Fruit fly (Drosophila melanogaster) whole organism, embryonic: ENCODE data around the gene Ccdc58.

Experiments used
- BtbVII ChIP-seq: fragments of 200-800 bp; sonication (Bioruptor generic); optimal IDR thresholded peaks from 3 replicates; lab custom pipeline; 2017; ENCODE audit warnings: missing biosample characterization, mild to moderate bottlenecking, missing genetic modification characterization
- Bteb2 ChIP-seq: fragments of 200-800 bp; sonication (Bioruptor generic); optimal IDR thresholded peaks from 2 replicates; lab custom pipeline; 2016; ENCODE audit warnings: missing biosample characterization, missing genetic modification characterization
- CG10565 ChIP-seq: fragments of 200-800 bp; sonication (Bioruptor generic); optimal IDR thresholded peaks from 3 replicates; lab custom pipeline; 2016; ENCODE audit warnings: missing biosample characterization, mild to moderate bottlenecking, missing genetic modification characterization
- CG12071 ChIP-seq: fragments of 200-800 bp; sonication (Bioruptor generic); optimal IDR thresholded peaks from 3 replicates; lab custom pipeline; 2018; ENCODE audit warnings: missing biosample characterization, mild to moderate bottlenecking, missing genetic modification characterization
- CG12104 ChIP-seq: fragments of 200-800 bp; sonication (Bioruptor generic); optimal IDR thresholded peaks from 3 replicates; lab custom pipeline; 2016; ENCODE audit warnings: missing biosample characterization, missing genetic modification characterization
- CG12155 ChIP-seq: fragments of 200-800 bp; sonication (Bioruptor generic); optimal IDR thresholded peaks from 3 replicates; lab custom pipeline; 2016; ENCODE audit warnings: missing biosample characterization, missing genetic modification characterization
- CG12391 ChIP-seq: fragments of 200-800 bp; sonication (Bioruptor generic); optimal IDR thresholded peaks from 3 replicates; lab custom pipeline; 2018; ENCODE audit warnings: missing biosample characterization, mild to moderate bottlenecking, missing genetic modification characterization, moderate library complexity
- CG12659 ChIP-seq: fragments of 200-800 bp; sonication (Bioruptor generic); optimal IDR thresholded peaks from 3 replicates; lab custom pipeline; 2017; ENCODE audit warnings: mild to moderate bottlenecking, missing biosample characterization, missing genetic modification reagents, missing genetic modification characterization
- CG13624 ChIP-seq: fragments of 200-800 bp; sonication (Bioruptor generic); optimal IDR thresholded peaks from 2 replicates; lab custom pipeline; 2016; ENCODE audit warnings: missing biosample characterization, missing genetic modification characterization
- CG14860 ChIP-seq: fragments of 200-800 bp; sonication (Bioruptor generic); IDR thresholded peaks from 3 replicates; pipeline ENCODE4 v1.3.6; 2022; ENCODE audit warnings: missing biosample characterization, missing genetic modification characterization; ENCODE audit not compliant: partially characterized antibody
- CG17912 ChIP-seq: fragments of 200-800 bp; sonication (Bioruptor generic); optimal IDR thresholded peaks from 2 replicates; lab custom pipeline; 2018; ENCODE audit warnings: missing biosample characterization, mild to moderate bottlenecking, missing genetic modification characterization
- CG43689 ChIP-seq: fragments of 200-800 bp; sonication (Bioruptor generic); IDR thresholded peaks from 2 replicates; pipeline ENCODE4 v1.3.6; 2022; ENCODE audit warnings: missing biosample characterization, missing genetic modification characterization
- CG6175 ChIP-seq: fragments of 200-800 bp; sonication (Bioruptor generic); IDR thresholded peaks from 3 replicates; pipeline ENCODE4 v1.3.6; 2022; ENCODE audit warnings: missing biosample characterization, missing genetic modification characterization
- CG6254 ChIP-seq: fragments of 200-800 bp; sonication (Bioruptor generic); optimal IDR thresholded peaks from 3 replicates; lab custom pipeline; 2017; ENCODE audit warnings: mild to moderate bottlenecking, missing biosample characterization, missing genetic modification reagents, missing genetic modification characterization
- CG7987 ChIP-seq: fragments of 200-800 bp; sonication (Bioruptor generic); optimal IDR thresholded peaks from 2 replicates; lab custom pipeline; 2018; ENCODE audit warnings: missing biosample characterization, mild to moderate bottlenecking, missing genetic modification characterization, moderate library complexity
- Dll ChIP-seq: fragments of 200-800 bp; sonication (Bioruptor generic); IDR thresholded peaks from 4 replicates; pipeline ENCODE4 v1.3.6; 2022; ENCODE audit warnings: missing biosample characterization, missing genetic modification characterization; ENCODE audit not compliant: partially characterized antibody
- Dp ChIP-seq: fragments of 200-800 bp; sonication (Bioruptor generic); optimal IDR thresholded peaks from 2 replicates; lab custom pipeline; 2018; ENCODE audit warnings: missing biosample characterization, mild to moderate bottlenecking, missing genetic modification characterization, moderate library complexity
- H15 ChIP-seq: fragments of 200-800 bp; sonication (Bioruptor generic); IDR thresholded peaks from 3 replicates; pipeline ENCODE4 v1.3.6; 2022; ENCODE audit warnings: missing biosample characterization, missing genetic modification characterization
- HLH54F ChIP-seq: fragments of 200-800 bp; sonication (Bioruptor generic); optimal IDR thresholded peaks from 3 replicates; lab custom pipeline; 2016; ENCODE audit warnings: missing biosample characterization, missing genetic modification characterization
- HLHmδ ChIP-seq: fragments of 200-800 bp; sonication (Bioruptor generic); optimal IDR thresholded peaks from 2 replicates; lab custom pipeline; 2018; ENCODE audit warnings: missing biosample characterization, mild to moderate bottlenecking, missing genetic modification characterization, moderate library complexity
- Hr39 ChIP-seq: fragments of >200 bp; optimal IDR thresholded peaks from 2 replicates; lab custom pipeline; 2017
- Jarid2 ChIP-seq: fragments of 200-800 bp; sonication (Bioruptor generic); optimal IDR thresholded peaks from 3 replicates; lab custom pipeline; 2017; ENCODE audit warnings: mild to moderate bottlenecking, missing biosample characterization, missing genetic modification reagents, missing genetic modification characterization
- MESR4 ChIP-seq: fragments of 200-800 bp; sonication (Bioruptor generic); optimal IDR thresholded peaks from 2 replicates; lab custom pipeline; 2018; ENCODE audit warnings: missing biosample characterization, mild to moderate bottlenecking, missing genetic modification characterization, moderate library complexity
- Meics ChIP-seq: fragments of 200-800 bp; sonication (Bioruptor generic); optimal IDR thresholded peaks from 2 replicates; lab custom pipeline; 2017; ENCODE audit warnings: missing biosample characterization, mild to moderate bottlenecking, missing genetic modification characterization
- PHDP ChIP-seq: fragments of 200-800 bp; sonication (Bioruptor generic); optimal IDR thresholded peaks from 3 replicates; lab custom pipeline; 2018; ENCODE audit warnings: missing biosample characterization, mild to moderate bottlenecking, missing genetic modification characterization, moderate library complexity
- Rfx ChIP-seq: fragments of 200-800 bp; sonication (Bioruptor generic); IDR thresholded peaks from 2 replicates; pipeline ENCODE4 v1.3.6; 2022; ENCODE audit warnings: missing biosample characterization, missing genetic modification characterization
- Spps ChIP-seq: fragments of 200-800 bp; sonication (Bioruptor generic); optimal IDR thresholded peaks from 2 replicates; lab custom pipeline; 2018; ENCODE audit warnings: missing biosample characterization, mild to moderate bottlenecking, missing genetic modification characterization
- ac ChIP-seq: fragments of 200-800 bp; sonication (Bioruptor generic); optimal IDR thresholded peaks from 3 replicates; lab custom pipeline; 2017; ENCODE audit warnings: missing biosample characterization, mild to moderate bottlenecking, missing genetic modification characterization
- br ChIP-seq: fragments of >200 bp; optimal IDR thresholded peaks from 2 replicates; lab custom pipeline; 2017
- corto ChIP-seq: fragments of 200-800 bp; sonication (Bioruptor generic); optimal IDR thresholded peaks from 2 replicates; lab custom pipeline; 2016; ENCODE audit warnings: missing biosample characterization, mild to moderate bottlenecking, missing genetic modification characterization, moderate library complexity
- da ChIP-seq: fragments of 200-800 bp; sonication (Bioruptor generic); optimal IDR thresholded peaks from 2 replicates; lab custom pipeline; 2016; ENCODE audit warnings: missing biosample characterization, missing genetic modification characterization
- dpn ChIP-seq, 2 experiments: fragments of 200-800 bp; sonication (Bioruptor generic); optimal IDR thresholded peaks; 3 replicates each; lab custom pipeline; 2016; ENCODE audit warnings: missing biosample characterization in 2 of 2, missing genetic modification characterization in 2 of 2
- fd64A ChIP-seq: fragments of 200-800 bp; sonication (Bioruptor generic); optimal IDR thresholded peaks from 3 replicates; lab custom pipeline; 2018; ENCODE audit warnings: missing biosample characterization, mild to moderate bottlenecking, missing genetic modification characterization
- fru ChIP-seq: fragments of >200 bp; optimal IDR thresholded peaks from 2 replicates; lab custom pipeline; 2017
- fu2 ChIP-seq: fragments of 200-800 bp; sonication (Bioruptor generic); optimal IDR thresholded peaks from 2 replicates; lab custom pipeline; 2016; ENCODE audit warnings: missing biosample characterization, missing genetic modification characterization
- hb ChIP-seq: fragments of 200-800 bp; sonication (Bioruptor generic); IDR thresholded peaks from 3 replicates; pipeline ENCODE4 v1.3.6; 2022; ENCODE audit warnings: missing biosample characterization, missing genetic modification characterization; ENCODE audit not compliant: partially characterized antibody
- her ChIP-seq: fragments of 200-800 bp; sonication (Bioruptor generic); optimal IDR thresholded peaks from 2 replicates; lab custom pipeline; 2016; ENCODE audit warnings: missing biosample characterization, missing genetic modification characterization
- jigr1 ChIP-seq: fragments of 200-800 bp; sonication (Bioruptor generic); IDR thresholded peaks from 3 replicates; pipeline ENCODE4 v1.3.6; 2022; ENCODE audit warnings: missing biosample characterization, missing genetic modification characterization
- mld ChIP-seq: fragments of 200-800 bp; sonication (Bioruptor generic); IDR thresholded peaks from 3 replicates; pipeline ENCODE4 v1.3.6; 2022; ENCODE audit warnings: missing biosample characterization, missing genetic modification characterization; ENCODE audit not compliant: partially characterized antibody
- odd ChIP-seq: fragments of 200-800 bp; sonication (Bioruptor generic); optimal IDR thresholded peaks from 2 replicates; lab custom pipeline; 2017; ENCODE audit warnings: missing biosample characterization, mild to moderate bottlenecking, missing genetic modification characterization
- otp ChIP-seq: fragments of 200-800 bp; sonication (Bioruptor generic); IDR thresholded peaks from 3 replicates; pipeline ENCODE4, ENCODE4 v1.3.6; 2022; ENCODE audit warnings: missing biosample characterization, missing genetic modification characterization
- pan ChIP-seq, 4 experiments: fragments of >200 bp in 3 of 4; fragments of 200-800 bp in 1 of 4; sonication (Bioruptor generic) in 1 of 4; optimal IDR thresholded peaks in 3 of 4; IDR thresholded peaks in 1 of 4; 2 replicates each; pipeline versions ENCODE4 v1.3.6 to Lab custom; 2017 to 2022; ENCODE audit warnings: missing biosample characterization in 2 of 4, missing genetic modification characterization in 2 of 4, mixed read lengths in 1 of 4
- pb ChIP-seq: fragments of 200-800 bp; sonication (Bioruptor generic); optimal IDR thresholded peaks from 3 replicates; lab custom pipeline; 2016; ENCODE audit warnings: missing biosample characterization, missing genetic modification characterization
- pho ChIP-seq: fragments of 200-800 bp; sonication (Bioruptor generic); optimal IDR thresholded peaks from 2 replicates; lab custom pipeline; 2016; ENCODE audit warnings: missing biosample characterization, missing genetic modification characterization
- sob ChIP-seq: fragments of 200-800 bp; sonication (Bioruptor generic); IDR thresholded peaks from 2 replicates; pipeline ENCODE4 v1.3.6; 2022; ENCODE audit warnings: missing biosample characterization, missing genetic modification characterization
- tio ChIP-seq: fragments of 200-800 bp; sonication (Bioruptor generic); optimal IDR thresholded peaks from 2 replicates; lab custom pipeline; 2017; ENCODE audit warnings: missing biosample characterization, missing genetic modification characterization, inconsistent platforms
- tll ChIP-seq, 2 experiments: fragments of 200-800 bp in 1 of 2; fragments of >200 bp in 1 of 2; sonication (Bioruptor generic) in 1 of 2; optimal IDR thresholded peaks; 2 replicates each; lab custom pipeline; 2017 to 2019; ENCODE audit warnings: missing biosample characterization in 2 of 2, missing genetic modification characterization in 2 of 2, mild to moderate bottlenecking in 1 of 2, moderate library complexity in 1 of 2
- unpg ChIP-seq: fragments of 200-800 bp; sonication (Bioruptor generic); optimal IDR thresholded peaks from 3 replicates; lab custom pipeline; 2018; ENCODE audit warnings: missing biosample characterization, mild to moderate bottlenecking, missing genetic modification characterization, moderate library complexity
- wek ChIP-seq: fragments of 200-800 bp; sonication (Bioruptor generic); optimal IDR thresholded peaks from 3 replicates; lab custom pipeline; 2018; ENCODE audit warnings: missing biosample characterization, mild to moderate bottlenecking, missing genetic modification characterization, moderate library complexity
- zfh1 ChIP-seq: fragments of 200-800 bp; sonication (Bioruptor generic); IDR thresholded peaks from 3 replicates; pipeline ENCODE4 v1.3.6; 2022; ENCODE audit warnings: missing biosample characterization, missing genetic modification characterization

Gene Ccdc58

DNA sequence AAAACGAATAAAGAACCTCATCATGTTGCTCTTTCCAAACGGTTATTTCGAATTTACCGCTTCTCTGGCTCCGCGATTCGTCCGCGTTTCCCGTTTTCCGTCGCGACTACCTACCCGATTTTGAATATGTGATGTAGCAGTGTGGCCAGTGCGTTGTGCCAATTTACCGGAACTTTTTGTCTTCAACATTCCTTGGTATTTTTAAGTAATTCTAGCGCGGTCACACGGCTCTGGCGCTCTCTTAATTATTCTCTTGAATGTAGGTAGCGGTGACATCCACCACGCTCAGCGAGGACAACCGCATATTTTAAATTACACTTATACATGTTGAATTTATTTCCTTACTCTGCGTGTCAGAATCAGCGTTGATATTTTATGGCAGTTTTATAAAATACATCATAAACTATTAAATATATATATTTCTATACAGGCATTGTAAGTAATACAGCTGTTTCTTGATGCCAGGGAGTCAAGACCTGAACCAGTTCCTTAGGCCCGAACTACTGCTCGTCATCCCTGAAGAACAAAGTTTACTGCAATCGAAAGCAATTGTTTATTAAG is 11.5 kb upstream of the Ccdc58 start, which contains the start of the genes CG42637, Gyc76C and SREBP (continued):
- TF ChIP-seq jigr1 (GFP tag; lab: Robert Waterston, UW) (no peak), BtbVII (no peak), Hr39 (lab: Kevin White, UChicago) (no peak), wek (GFP tag; lab: Kevin White, UChicago) (no peak), zfh1 (GFP tag; lab: Robert Waterston, UW) (0 out of 3 replicates have a peak, but pooled peaks have one; percentile 36), her (peak; percentile 13), Spps (tag; lab: Kevin White, UChicago) (no peak), tll (GFP tag; optimal IDR thresholded peaks at IDR 0.05; lab: Kevin White, UChicago) (no peak), CG7987 (GFP tag; lab: Kevin White, UChicago) (peak; percentile 7), CG12104 (GFP tag; lab: Kevin White, UChicago) (peak; percentile 10), fu2 (no peak), CG13624 (GFP tag; lab: Kevin White, UChicago) (no peak), CG12659 (GFP tag; lab: Kevin White, UChicago) (peak; percentile 75), sob (GFP tag; lab: Robert Waterston, UW) (no peak; the same call in 1 of the 2 replicates), HLHmδ (GFP tag; lab: Kevin White, UChicago) (peak; percentile 5), fru (lab: Kevin White, UChicago) (no peak), CG6254 (GFP tag; lab: Kevin White, UChicago) (no peak), CG17912 (GFP tag; lab: Kevin White, UChicago) (no peak), HLH54F (GFP tag; lab: Kevin White, UChicago) (no peak), otp (no peak), H15 (no peak), MESR4 (GFP tag; lab: Kevin White, UChicago) (no peak), ac (GFP tag; lab: Kevin White, UChicago) (no peak), Dp (GFP tag; lab: Kevin White, UChicago) (peak; percentile 84), Jarid2 (peak; percentile 71), PHDP (tag; lab: Kevin White, UChicago) (no peak), Rfx (GFP tag; lab: Robert Waterston, UW) (peak; percentile 47; the same call in 1 of the 2 replicates), pan (optimal IDR thresholded peaks at IDR 0.05; lab: Kevin White, UChicago) (no peak), pan (GFP tag; optimal IDR thresholded peaks at IDR 0.05 in 1 of 2, IDR thresholded peaks at IDR 0.05 in 1 of 2) (no peak), CG12155 (GFP tag; lab: Kevin White, UChicago) (no peak), odd (GFP tag; lab: Kevin White, UChicago) (no peak), pb (GFP tag; lab: Kevin White, UChicago) (peak; percentile 13), CG12071 (GFP tag; lab: Kevin White, UChicago) (peak; percentile 6), tio (GFP tag; lab: Kevin White, UChicago) (no peak), CG14860 (GFP tag; lab: Robert Waterston, UW) (no peak), unpg (GFP tag; lab: Kevin White, UChicago) (no peak), Meics (GFP tag; lab: Kevin White, UChicago) (peak; percentile 7), CG10565 (GFP tag; lab: Kevin White, UChicago) (no peak), fd64A (GFP tag; lab: Kevin White, UChicago) (no peak), hb (GFP tag; lab: Robert Waterston, UW) (no peak), CG12391 (tag; lab: Kevin White, UChicago) (peak; percentile 40), CG43689 (GFP tag; lab: Robert Waterston, UW) (no peak), corto (GFP tag; lab: Kevin White, UChicago) (no peak), mld (GFP tag; lab: Robert Waterston, UW) (0 out of 3 replicates have a peak, but pooled peaks have one; percentile 6), pho (GFP tag; lab: Kevin White, UChicago) (no peak), CG6175 (0 out of 3 replicates have a peak, but pooled peaks have one; percentile 16), br (lab: Kevin White, UChicago) (no peak), Dll (GFP tag; lab: Robert Waterston, UW) (no peak), da (no peak), Bteb2 (GFP tag; lab: Kevin White, UChicago) (no peak), dpn (GFP tag; optimal IDR thresholded peaks at IDR 0.05; lab: Kevin White, UChicago) (no peak)
